Worm (Caenorhabditis elegans) whole organism, L4 larva: ENCODE results near the gene dgn-2.

Experiments
- F26F4.8 ChIP-seq: fragments of 200-800 bp; sonication (Bioruptor generic); conservative IDR thresholded peaks from 2 replicates; pipeline ENCODE4 v1.3.6; 2022; ENCODE audit warnings: missing genetic modification characterization, missing compliant biosample characterization
- F37D6.2 ChIP-seq: sonication (generic microtip); optimal IDR thresholded peaks from 2 replicates; lab custom pipeline; 2016; ENCODE audit warnings: mild to moderate bottlenecking, missing genetic modification characterization, missing compliant biosample characterization
- Y5F2A.4 ChIP-seq: fragments of 200-800 bp; sonication (Bioruptor generic); optimal IDR thresholded peaks from 2 replicates; lab custom pipeline; 2018; ENCODE audit warnings: mild to moderate bottlenecking, missing genetic modification characterization, missing compliant biosample characterization
- ZK546.5 ChIP-seq, 2 experiments: sonication (generic microtip); optimal IDR thresholded peaks; 2 replicates each; lab custom pipeline; 2017; ENCODE audit warnings: missing biosample characterization in 2 of 2, missing genetic modification characterization in 2 of 2
- aly-2 ChIP-seq: sonication (generic microtip); optimal IDR thresholded peaks from 2 replicates; lab custom pipeline; 2018; ENCODE audit warnings: missing biosample characterization, missing genetic modification characterization
- ceh-20 ChIP-seq: fragments of 200-800 bp; sonication (Bioruptor generic); IDR thresholded peaks from 2 replicates; pipeline ENCODE4 v1.3.6; 2022; ENCODE audit warnings: missing genetic modification reagents, missing genetic modification characterization, missing compliant biosample characterization
- ceh-82 ChIP-seq: sonication (generic microtip); optimal IDR thresholded peaks from 2 replicates; lab custom pipeline; 2017; ENCODE audit warnings: missing biosample characterization, missing genetic modification characterization
- ces-1 ChIP-seq: fragments of 150-350 bp; sonication (generic microtip); optimal IDR thresholded peaks from 4 replicates; lab custom pipeline; 2014; ENCODE audit warnings: missing biosample characterization, missing genetic modification reagents, missing genetic modification characterization
- cey-2 ChIP-seq: sonication (generic microtip); optimal IDR thresholded peaks from 3 replicates; lab custom pipeline; 2017; ENCODE audit warnings: missing genetic modification characterization, mild to moderate bottlenecking, missing compliant biosample characterization, antibody characterized with exemption, borderline replicate concordance; ENCODE audit not compliant: insufficient read depth
- daf-19 ChIP-seq: fragments of 200-800 bp; sonication (Bioruptor generic); conservative IDR thresholded peaks from 2 replicates; pipeline ENCODE4 v1.3.6; 2022; ENCODE audit warnings: missing genetic modification characterization, missing compliant biosample characterization
- daf-8 ChIP-seq: fragments of 200-800 bp; sonication (Bioruptor generic); IDR thresholded peaks from 2 replicates; pipeline ENCODE4 v1.3.6; 2022; ENCODE audit warnings: missing genetic modification characterization, missing compliant biosample characterization
- gei-8 ChIP-seq: fragments of 200-800 bp; sonication (Bioruptor generic); optimal IDR thresholded peaks from 2 replicates; lab custom pipeline; 2018; ENCODE audit warnings: mild to moderate bottlenecking, missing genetic modification characterization, missing compliant biosample characterization
- lim-7 ChIP-seq: fragments of 200-800 bp; sonication (Bioruptor generic); IDR thresholded peaks from 2 replicates; pipeline ENCODE4 v1.3.6; 2022; ENCODE audit warnings: missing genetic modification characterization, missing compliant biosample characterization
- lin-1 ChIP-seq: fragments of 200-800 bp; sonication (Bioruptor generic); IDR thresholded peaks from 2 replicates; pipeline ENCODE4 v1.3.6; 2022; ENCODE audit warnings: missing genetic modification reagents, missing genetic modification characterization, missing compliant biosample characterization
- lin-39 ChIP-seq: fragments of 150-350 bp; optimal IDR thresholded peaks from 2 replicates; lab custom pipeline; 2014; ENCODE audit warnings: missing biosample characterization, missing genetic modification reagents, missing genetic modification characterization
- mep-1 ChIP-seq: fragments of 150-350 bp; sonication (generic microtip); optimal IDR thresholded peaks from 3 replicates; lab custom pipeline; 2014; ENCODE audit warnings: missing biosample characterization, missing genetic modification characterization
- nhr-10 ChIP-seq: fragments of 150-350 bp; optimal IDR thresholded peaks from 2 replicates; lab custom pipeline; 2014; ENCODE audit warnings: missing biosample characterization, missing genetic modification characterization
- nhr-11 ChIP-seq: fragments of 150-350 bp; optimal IDR thresholded peaks from 2 replicates; lab custom pipeline; 2014; ENCODE audit warnings: missing biosample characterization, missing genetic modification characterization
- nhr-237 ChIP-seq: sonication (generic microtip); optimal IDR thresholded peaks from 2 replicates; lab custom pipeline; 2017; ENCODE audit warnings: missing biosample characterization, missing genetic modification characterization
- nhr-25 ChIP-seq: sonication (generic microtip); optimal IDR thresholded peaks from 2 replicates; lab custom pipeline; 2017; ENCODE audit warnings: missing genetic modification characterization, mild to moderate bottlenecking, missing compliant biosample characterization, antibody characterized with exemption, moderate library complexity, borderline replicate concordance; ENCODE audit not compliant: insufficient read depth
- nhr-41 ChIP-seq: fragments of 200-800 bp; sonication (Bioruptor generic); IDR thresholded peaks from 2 replicates; pipeline ENCODE4 v1.3.6; 2022; ENCODE audit warnings: missing genetic modification reagents, missing genetic modification characterization, missing compliant biosample characterization
- nhr-48 ChIP-seq: sonication (generic microtip); optimal IDR thresholded peaks from 2 replicates; lab custom pipeline; 2016; ENCODE audit warnings: mild to moderate bottlenecking, missing genetic modification characterization, missing compliant biosample characterization
- nhr-6 ChIP-seq: fragments of 150-350 bp; optimal IDR thresholded peaks from 2 replicates; lab custom pipeline; 2014; ENCODE audit warnings: missing biosample characterization, missing genetic modification characterization
- nhr-76 ChIP-seq: fragments of 150-350 bp; optimal IDR thresholded peaks from 2 replicates; lab custom pipeline; 2014; ENCODE audit warnings: missing biosample characterization, missing genetic modification characterization
- nhr-77 ChIP-seq: fragments of 150-350 bp; optimal IDR thresholded peaks from 2 replicates; lab custom pipeline; 2014; ENCODE audit warnings: missing biosample characterization, missing genetic modification characterization
- pha-4 ChIP-seq, 2 experiments: fragments of 150-350 bp in 1 of 2; fragments of 200-800 bp in 1 of 2; sonication (Bioruptor generic) in 1 of 2; IDR thresholded peaks in 1 of 2; optimal IDR thresholded peaks in 1 of 2; 2 replicates each; pipeline versions ENCODE4 v1.3.6 to Lab custom; 2014 to 2022; ENCODE audit warnings: missing genetic modification characterization in 2 of 2, missing genetic modification reagents in 2 of 2, missing biosample characterization in 1 of 2, missing compliant biosample characterization in 1 of 2
- saeg-2 ChIP-seq: fragments of 200-800 bp; sonication (Bioruptor generic); IDR thresholded peaks from 2 replicates; pipeline ENCODE4 v1.3.6; 2022; ENCODE audit warnings: missing genetic modification reagents, missing genetic modification characterization, missing compliant biosample characterization
- spr-3 ChIP-seq: fragments of 200-800 bp; sonication (Bioruptor generic); optimal IDR thresholded peaks from 2 replicates; lab custom pipeline; 2018; ENCODE audit warnings: mild to moderate bottlenecking, missing genetic modification characterization, missing compliant biosample characterization
- unc-62 ChIP-seq, 3 experiments: fragments of 150-350 bp in 1 of 3; sonication (generic microtip); optimal IDR thresholded peaks in 2 of 3; peaks in 1 of 3; 1 replicate in 1 of 3; 2 replicates in 2 of 3; lab custom pipeline; 2014 to 2017; ENCODE audit warnings: missing biosample characterization in 3 of 3, missing genetic modification characterization in 3 of 3, missing genetic modification reagents in 3 of 3, missing genotype in 1 of 3
- vab-7 ChIP-seq: fragments of 200-800 bp; sonication (Bioruptor generic); IDR thresholded peaks from 2 replicates; pipeline ENCODE4 v1.3.6; 2022; ENCODE audit warnings: missing genetic modification reagents, missing genetic modification characterization, missing compliant biosample characterization
- zfp-3 ChIP-seq: fragments of 200-800 bp; sonication (Bioruptor generic); conservative IDR thresholded peaks from 2 replicates; pipeline ENCODE4 v1.3.6; 2022; ENCODE audit warnings: missing genetic modification reagents, missing genetic modification characterization, missing compliant biosample characterization
- zip-11 ChIP-seq: fragments of 200-800 bp; sonication (Bioruptor generic); IDR thresholded peaks from 2 replicates; pipeline ENCODE4 v1.3.6; 2022; ENCODE audit warnings: missing genetic modification characterization, missing compliant biosample characterization
- ztf-7 ChIP-seq: fragments of 150-350 bp; optimal IDR thresholded peaks from 2 replicates; lab custom pipeline; 2014; ENCODE audit warnings: missing biosample characterization, missing genetic modification characterization

dgn-2 gene

ce11 chrX:1319708-1320107 is 47.6 kb downstream of the dgn-2 start (continued):
- no peak for TF ChIP-seq zfp-3 (GFP tag; lab: Robert Waterston, UW)
- TF ChIP-seq ces-1: no peak
- no peak for TF ChIP-seq lin-1 (GFP tag; lab: Robert Waterston, UW)
- 0 out of 2 replicates have a peak, but pooled peaks have one; percentile 35 for TF ChIP-seq vab-7 (GFP tag; lab: Robert Waterston, UW)
- TF ChIP-seq daf-8 (GFP tag; lab: Robert Waterston, UW): no peak
- TF ChIP-seq daf-19 (GFP tag; lab: Robert Waterston, UW): no peak
- no peak for TF ChIP-seq nhr-10 (tag; lab: Kevin White, UChicago)
- peak; percentile 27 for TF ChIP-seq nhr-11 (tag; lab: Kevin White, UChicago)
- no peak for TF ChIP-seq nhr-237
- peak; percentile 43 for TF ChIP-seq nhr-77 (tag; lab: Kevin White, UChicago)
- TF ChIP-seq Y5F2A.4: no peak
- TF ChIP-seq ceh-82 (tag; lab: Kevin White, UChicago): no peak
- TF ChIP-seq F37D6.2: peak; percentile 17
- TF ChIP-seq unc-62 (GFP tag; optimal IDR thresholded peaks at IDR 0.05 in 1 of 2; lab: Kevin White, UChicago): no peak
- TF ChIP-seq unc-62 (tag; optimal IDR thresholded peaks at IDR 0.05; lab: Kevin White, UChicago): no peak
- peak; percentile 5 for TF ChIP-seq nhr-48 (tag; lab: Kevin White, UChicago)
- TF ChIP-seq F26F4.8 (GFP tag; lab: Robert Waterston, UW): no peak
- TF ChIP-seq ztf-7 (tag; lab: Kevin White, UChicago): no peak
- TF ChIP-seq cey-2 (tag; lab: Kevin White, UChicago): no peak
- 0 out of 2 replicates have a peak, but pooled peaks have one; percentile 36 for TF ChIP-seq nhr-41 (GFP tag; lab: Robert Waterston, UW)
- TF ChIP-seq nhr-25 (tag; lab: Kevin White, UChicago): no peak
- TF ChIP-seq spr-3 (GFP tag; lab: Kevin White, UChicago): no peak
- no peak for TF ChIP-seq ceh-20 (GFP tag; lab: Robert Waterston, UW)
- peak; percentile 70 for TF ChIP-seq nhr-6 (tag; lab: Kevin White, UChicago)
- TF ChIP-seq pha-4 (GFP tag; IDR thresholded peaks at IDR 0.05; lab: Robert Waterston, UW): peak; percentile 62
- TF ChIP-seq pha-4 (tag; optimal IDR thresholded peaks at IDR 0.05; lab: Kevin White, UChicago): no peak
- peak; percentile 74 for TF ChIP-seq mep-1 (tag; lab: Kevin White, UChicago)
- TF ChIP-seq saeg-2 (GFP tag; lab: Robert Waterston, UW): 0 out of 2 replicates have a peak, but pooled peaks have one; percentile 57
- TF ChIP-seq lim-7 (GFP tag; lab: Robert Waterston, UW): 0 out of 2 replicates have a peak, but pooled peaks have one; percentile 43
- TF ChIP-seq gei-8 (GFP tag; lab: Kevin White, UChicago): no peak
- TF ChIP-seq nhr-76 (tag; lab: Kevin White, UChicago): no peak
- no peak for TF ChIP-seq lin-39 (tag; lab: Kevin White, UChicago)
- no peak for TF ChIP-seq aly-2
- TF ChIP-seq zip-11 (GFP tag; lab: Robert Waterston, UW): no peak
- TF ChIP-seq ZK546.5 (tag; optimal IDR thresholded peaks at IDR 0.05; lab: Kevin White, UChicago): no peak
